Fruit fly (Drosophila melanogaster): Measurements from ENCODE around the gene CG1572.

dm6 chrX:11506210-11506609 is 52.2 kb downstream of the CG1572 start:
- TF ChIP-seq CG8478 (optimal IDR thresholded peaks at IDR 0.05) (no peak), CTCF (optimal IDR thresholded peaks at IDR 0.05) (no peak)
